Worm (Caenorhabditis elegans): ENCODE results near the gene H37A05.2.

DNA sequence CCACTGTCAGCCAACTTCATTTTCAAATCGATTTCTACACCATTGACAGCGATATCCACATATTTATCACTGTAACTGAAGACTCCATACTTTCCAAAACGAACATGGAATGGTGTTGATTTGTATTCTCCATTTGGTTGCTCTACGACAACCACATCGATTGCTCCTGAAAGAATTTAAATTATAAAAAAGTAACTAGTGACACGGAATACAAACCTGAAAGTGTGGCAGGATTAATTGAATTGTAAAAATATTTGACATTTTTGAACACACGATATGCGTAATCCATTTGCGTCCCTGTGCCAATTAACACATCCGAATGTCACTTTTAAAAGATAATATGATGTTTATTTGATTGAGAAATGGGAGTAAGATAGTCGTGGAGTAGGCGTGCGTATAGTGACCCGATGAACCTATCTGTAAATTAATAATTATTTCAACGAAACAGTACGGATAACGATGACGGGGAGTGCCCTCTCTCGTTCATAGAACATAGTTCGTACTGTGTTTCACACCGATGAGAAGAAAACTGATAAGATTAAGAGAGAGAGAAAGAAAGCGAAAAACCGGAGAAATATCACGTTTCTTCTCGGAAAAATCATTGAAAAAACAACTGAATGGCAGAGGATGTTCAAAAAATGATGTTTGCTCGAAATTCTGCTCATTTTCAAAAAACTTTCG, 19.8 kb upstream of the H37A05.2 start, which contains the start of gene lpin-1:
- TF ChIP-seq ama-1 (optimal IDR thresholded peaks at IDR 0.05): no peak
- no peak for TF ChIP-seq sup-37 (GFP tag; optimal IDR thresholded peaks at IDR 0.05)
- no peak for TF ChIP-seq ets-5 (GFP tag; IDR thresholded peaks at IDR 0.05)
- no peak for TF ChIP-seq snpc-4 (tag; optimal IDR thresholded peaks at IDR 0.05)
- no peak for TF ChIP-seq nhr-77 (tag; optimal IDR thresholded peaks at IDR 0.05)
- peak in 1 of 3 experiments; percentile 12 for TF ChIP-seq dpl-1 (GFP tag; optimal IDR thresholded peaks at IDR 0.05)
- no peak for TF ChIP-seq pqm-1 (tag; optimal IDR thresholded peaks at IDR 0.05)
- TF ChIP-seq ces-1 (GFP tag; optimal IDR thresholded peaks at IDR 0.05): no peak
- TF ChIP-seq xbp-1 (tag; optimal IDR thresholded peaks at IDR 0.05): no peak
- TF ChIP-seq nhr-11 (tag; optimal IDR thresholded peaks at IDR 0.05): no peak
- no peak for TF ChIP-seq skn-1 (tag; optimal IDR thresholded peaks at IDR 0.05)
